Worm (Caenorhabditis elegans) whole organism, L4 larva: ENCODE data around the gene srw-22.

Experiments used
- F26F4.8 ChIP-seq: fragments of 200-800 bp; sonication (Bioruptor generic); conservative IDR thresholded peaks from 2 replicates; pipeline ENCODE4 v1.3.6; 2022; ENCODE audit warnings: missing genetic modification characterization, missing compliant biosample characterization
- F37D6.2 ChIP-seq: sonication (generic microtip); optimal IDR thresholded peaks from 2 replicates; lab custom pipeline; 2016; ENCODE audit warnings: mild to moderate bottlenecking, missing genetic modification characterization, missing compliant biosample characterization
- F49E8.2 ChIP-seq: sonication (generic microtip); optimal IDR thresholded peaks from 2 replicates; lab custom pipeline; 2016; ENCODE audit warnings: missing compliant biosample characterization, mild to moderate bottlenecking, missing genetic modification characterization, borderline replicate concordance
- T20F7.1 ChIP-seq: fragments of 200-800 bp; sonication (Bioruptor generic); optimal IDR thresholded peaks from 2 replicates; lab custom pipeline; 2018; ENCODE audit warnings: mild to moderate bottlenecking, missing genetic modification characterization, missing compliant biosample characterization
- Y48G9A.11 ChIP-seq: fragments of 200-800 bp; sonication (Bioruptor generic); IDR thresholded peaks from 2 replicates; pipeline ENCODE4 v1.3.6; 2022; ENCODE audit warnings: missing genetic modification reagents, missing genetic modification characterization, missing compliant biosample characterization
- Y75B8A.6 ChIP-seq: fragments of 200-800 bp; sonication (Bioruptor generic); IDR thresholded peaks from 2 replicates; pipeline ENCODE4 v1.3.6; 2022; ENCODE audit warnings: missing genetic modification reagents, missing genetic modification characterization, missing compliant biosample characterization
- ZK546.5 ChIP-seq, 2 experiments: sonication (generic microtip); optimal IDR thresholded peaks; 2 replicates each; lab custom pipeline; 2017; ENCODE audit warnings: missing biosample characterization in 2 of 2, missing genetic modification characterization in 2 of 2
- aha-1 ChIP-seq: fragments of 150-350 bp; peaks from one replicate; lab custom pipeline; 2014; ENCODE audit warnings: missing biosample characterization, missing genetic modification characterization
- arid-1 ChIP-seq: fragments of 200-800 bp; sonication (Bioruptor generic); conservative IDR thresholded peaks from 2 replicates; pipeline ENCODE4 v1.3.6; 2022; ENCODE audit warnings: missing genetic modification reagents, missing genetic modification characterization, missing compliant biosample characterization
- ceh-28 ChIP-seq: fragments of 150-350 bp; optimal IDR thresholded peaks from 2 replicates; lab custom pipeline; 2014; ENCODE audit warnings: missing biosample characterization, missing genetic modification reagents, missing genetic modification characterization
- ceh-32 ChIP-seq: sonication (generic microtip); optimal IDR thresholded peaks from 2 replicates; lab custom pipeline; 2016; ENCODE audit warnings: mild to moderate bottlenecking, missing genetic modification characterization, missing compliant biosample characterization; ENCODE audit not compliant: poor library complexity
- ceh-44 ChIP-seq: fragments of 200-800 bp; sonication (Bioruptor generic); IDR thresholded peaks from 2 replicates; pipeline ENCODE4 v1.3.6; 2022; ENCODE audit warnings: missing genetic modification reagents, missing genetic modification characterization, missing compliant biosample characterization
- daf-8 ChIP-seq: fragments of 200-800 bp; sonication (Bioruptor generic); IDR thresholded peaks from 2 replicates; pipeline ENCODE4 v1.3.6; 2022; ENCODE audit warnings: missing genetic modification characterization, missing compliant biosample characterization
- dmd-6 ChIP-seq: fragments of 200-800 bp; sonication (Bioruptor generic); IDR thresholded peaks from 2 replicates; pipeline ENCODE4 v1.3.6; 2022; ENCODE audit warnings: missing genetic modification reagents, missing genetic modification characterization, missing compliant biosample characterization
- dmd-9 ChIP-seq: fragments of 200-800 bp; sonication (Bioruptor generic); IDR thresholded peaks from 2 replicates; pipeline ENCODE4 v1.3.6; 2022; ENCODE audit warnings: missing genetic modification reagents, missing genetic modification characterization, missing compliant biosample characterization
- egl-27 ChIP-seq: sonication (generic microtip); optimal IDR thresholded peaks from 3 replicates; lab custom pipeline; 2017; ENCODE audit warnings: missing biosample characterization, missing genetic modification reagents, missing genetic modification characterization
- egl-43 ChIP-seq: fragments of 200-800 bp; sonication (Bioruptor generic); IDR thresholded peaks from 2 replicates; pipeline ENCODE4 v1.3.6; 2022; ENCODE audit warnings: missing genetic modification reagents, missing genetic modification characterization, missing compliant biosample characterization
- fos-1 ChIP-seq: fragments of 150-350 bp; optimal IDR thresholded peaks from 2 replicates; lab custom pipeline; 2014; ENCODE audit warnings: missing biosample characterization, missing genetic modification characterization
- jun-1 ChIP-seq: fragments of 150-350 bp; optimal IDR thresholded peaks from 2 replicates; lab custom pipeline; 2014; ENCODE audit warnings: missing biosample characterization, missing genetic modification reagents, missing genetic modification characterization
- lin-1 ChIP-seq: fragments of 200-800 bp; sonication (Bioruptor generic); IDR thresholded peaks from 2 replicates; pipeline ENCODE4 v1.3.6; 2022; ENCODE audit warnings: missing genetic modification reagents, missing genetic modification characterization, missing compliant biosample characterization
- lin-29 ChIP-seq: fragments of 200-800 bp; sonication (Bioruptor generic); IDR thresholded peaks from 2 replicates; pipeline ENCODE4 v1.3.6; 2022; ENCODE audit warnings: missing genetic modification reagents, missing genetic modification characterization, missing compliant biosample characterization
- lin-39 ChIP-seq: fragments of 150-350 bp; optimal IDR thresholded peaks from 2 replicates; lab custom pipeline; 2014; ENCODE audit warnings: missing biosample characterization, missing genetic modification reagents, missing genetic modification characterization
- lsy-2 ChIP-seq, 2 experiments: fragments of 150-350 bp in 1 of 2; sonication (generic microtip) in 1 of 2; optimal IDR thresholded peaks; 2 replicates each; lab custom pipeline; 2014 to 2017; ENCODE audit warnings: missing biosample characterization in 2 of 2, missing genetic modification characterization in 2 of 2
- madf-9 ChIP-seq: fragments of 200-800 bp; sonication (Bioruptor generic); conservative IDR thresholded peaks from 2 replicates; pipeline ENCODE4 v1.3.6; 2022; ENCODE audit warnings: missing genetic modification reagents, missing genetic modification characterization, missing compliant biosample characterization
- nhr-10 ChIP-seq: fragments of 150-350 bp; optimal IDR thresholded peaks from 2 replicates; lab custom pipeline; 2014; ENCODE audit warnings: missing biosample characterization, missing genetic modification characterization
- nhr-102 ChIP-seq: sonication (generic microtip); optimal IDR thresholded peaks from 2 replicates; lab custom pipeline; 2016; ENCODE audit warnings: mild to moderate bottlenecking, missing genetic modification characterization, moderate library complexity, missing compliant biosample characterization
- nhr-237 ChIP-seq: sonication (generic microtip); optimal IDR thresholded peaks from 2 replicates; lab custom pipeline; 2017; ENCODE audit warnings: missing biosample characterization, missing genetic modification characterization
- nhr-77 ChIP-seq: fragments of 150-350 bp; optimal IDR thresholded peaks from 2 replicates; lab custom pipeline; 2014; ENCODE audit warnings: missing biosample characterization, missing genetic modification characterization
- pha-4 ChIP-seq, 2 experiments: fragments of 150-350 bp in 1 of 2; fragments of 200-800 bp in 1 of 2; sonication (Bioruptor generic) in 1 of 2; IDR thresholded peaks in 1 of 2; optimal IDR thresholded peaks in 1 of 2; 2 replicates each; pipeline versions ENCODE4 v1.3.6 to Lab custom; 2014 to 2022; ENCODE audit warnings: missing genetic modification characterization in 2 of 2, missing genetic modification reagents in 2 of 2, missing biosample characterization in 1 of 2, missing compliant biosample characterization in 1 of 2
- php-3 ChIP-seq: fragments of 200-800 bp; sonication (Bioruptor generic); IDR thresholded peaks from 2 replicates; pipeline ENCODE4 v1.3.6; 2022; ENCODE audit warnings: missing genetic modification reagents, missing genetic modification characterization, missing compliant biosample characterization
- pqm-1 ChIP-seq: sonication (generic microtip); optimal IDR thresholded peaks from 2 replicates; lab custom pipeline; 2017; ENCODE audit warnings: missing biosample characterization, missing genetic modification characterization
- saeg-2 ChIP-seq: fragments of 200-800 bp; sonication (Bioruptor generic); IDR thresholded peaks from 2 replicates; pipeline ENCODE4 v1.3.6; 2022; ENCODE audit warnings: missing genetic modification reagents, missing genetic modification characterization, missing compliant biosample characterization
- sdz-12 ChIP-seq: fragments of 200-800 bp; sonication (Bioruptor generic); optimal IDR thresholded peaks from 2 replicates; lab custom pipeline; 2018; ENCODE audit warnings: mild to moderate bottlenecking, missing genetic modification characterization, missing compliant biosample characterization
- skn-1 ChIP-seq: fragments of 150-350 bp; optimal IDR thresholded peaks from 2 replicates; lab custom pipeline; 2014; ENCODE audit warnings: missing biosample characterization, missing genetic modification characterization
- snpc-1.2 ChIP-seq: fragments of 200-800 bp; sonication (Bioruptor generic); IDR thresholded peaks from 2 replicates; pipeline ENCODE4 v1.3.6; 2022; ENCODE audit warnings: missing genetic modification reagents, missing genetic modification characterization, missing compliant biosample characterization
- tag-97 ChIP-seq: fragments of 200-800 bp; sonication (Bioruptor generic); IDR thresholded peaks from 2 replicates; pipeline ENCODE4 v1.3.6; 2022; ENCODE audit warnings: missing genetic modification characterization, missing compliant biosample characterization
- tra-1 ChIP-seq: fragments of 200-800 bp; sonication (Bioruptor generic); IDR thresholded peaks from 2 replicates; pipeline ENCODE4 v1.3.6; 2022; ENCODE audit warnings: missing genetic modification reagents, missing genetic modification characterization, missing compliant biosample characterization
- unc-39 ChIP-seq: sonication (generic microtip); optimal IDR thresholded peaks from 2 replicates; lab custom pipeline; 2017; ENCODE audit warnings: missing biosample characterization, missing genetic modification characterization
- unc-62 ChIP-seq, 3 experiments: fragments of 150-350 bp in 1 of 3; sonication (generic microtip); optimal IDR thresholded peaks in 2 of 3; peaks in 1 of 3; 1 replicate in 1 of 3; 2 replicates in 2 of 3; lab custom pipeline; 2014 to 2017; ENCODE audit warnings: missing biosample characterization in 3 of 3, missing genetic modification characterization in 3 of 3, missing genetic modification reagents in 3 of 3, missing genotype in 1 of 3
- zag-1 ChIP-seq: fragments of 150-350 bp; optimal IDR thresholded peaks from 2 replicates; lab custom pipeline; 2014; ENCODE audit warnings: missing biosample characterization, missing genetic modification characterization
- zfp-2 ChIP-seq: sonication (generic microtip); optimal IDR thresholded peaks from 2 replicates; lab custom pipeline; 2016; ENCODE audit warnings: mild to moderate bottlenecking, missing genetic modification characterization, missing compliant biosample characterization

srw-22 gene

ce11 chrV:15226206-15226605 lies 42.2 kb upstream of the srw-22 start:
- TF ChIP-seq Y48G9A.11 (no peak), ceh-28 (tag; lab: Kevin White, UChicago) (no peak), egl-43 (GFP tag; lab: Robert Waterston, UW) (no peak), pqm-1 (tag; lab: Kevin White, UChicago) (peak; percentile 41)

ce11 chrV:15230243-15230642 lies 38.2 kb upstream of the srw-22 start, which contains the start of gene srw-15:
srw-15 (plus strand) TSS chrV:15230543.
- no peak for TF ChIP-seq snpc-1.2 (GFP tag; lab: Robert Waterston, UW)
- no peak for TF ChIP-seq lin-1 (GFP tag; lab: Robert Waterston, UW)
- TF ChIP-seq unc-39 (tag; lab: Kevin White, UChicago) = no peak
- no peak for TF ChIP-seq F26F4.8 (GFP tag; lab: Robert Waterston, UW)
- TF ChIP-seq T20F7.1 (GFP tag; lab: Kevin White, UChicago) = no peak
- TF ChIP-seq egl-27 = no peak
- no peak for TF ChIP-seq zfp-2 (tag; lab: Kevin White, UChicago)
- no peak for TF ChIP-seq ZK546.5 (tag; optimal IDR thresholded peaks at IDR 0.05; lab: Kevin White, UChicago)
- no peak for TF ChIP-seq pha-4 (GFP tag; IDR thresholded peaks at IDR 0.05; lab: Robert Waterston, UW)
- no peak for TF ChIP-seq pha-4 (tag; optimal IDR thresholded peaks at IDR 0.05; lab: Kevin White, UChicago)
- TF ChIP-seq zag-1 (tag; lab: Kevin White, UChicago) = no peak
- no peak for TF ChIP-seq madf-9 (GFP tag; lab: Robert Waterston, UW)
- no peak for TF ChIP-seq nhr-237
- TF ChIP-seq, all 104 proteins: peak for 0

- TF ChIP-seq dmd-6 (GFP tag; lab: Robert Waterston, UW) = no peak
- peak; percentile 29 for TF ChIP-seq aha-1 (tag; lab: Kevin White, UChicago)
- TF ChIP-seq snpc-1.2 (GFP tag; lab: Robert Waterston, UW) = no peak
- no peak for TF ChIP-seq nhr-10
- no peak for TF ChIP-seq lin-39 (tag; lab: Kevin White, UChicago)
Measured at ce11 chrV:15232200-15232599, 36.2 kb upstream of the srw-22 start, which contains the start of gene srw-13. srw-13 (plus strand) TSS chrV:15232500.

ce11 chrV:15235661-15236060 lies 32.7 kb upstream of the srw-22 start, which contains the start of gene nhr-164:
nhr-164 (minus strand) TSS chrV:15235761.
- TF ChIP-seq unc-39 (tag; lab: Kevin White, UChicago) (no peak), lin-29 (GFP tag; lab: Robert Waterston, UW) (no peak), lsy-2 (tag; optimal IDR thresholded peaks at IDR 0.05; lab: Kevin White, UChicago) (no peak), nhr-102 (tag; lab: Kevin White, UChicago) (no peak), skn-1 (no peak), nhr-77 (tag; lab: Kevin White, UChicago) (no peak)
- TF ChIP-seq, all 104 proteins: peak for 0

ce11 chrV:15238552-15238951 lies 29.9 kb upstream of the srw-22 start, which contains the start of gene srw-12:
srw-12 (minus strand) TSS chrV:15238652.
- peak in 1 of 2 experiments; percentile 33 for TF ChIP-seq unc-62 (GFP tag; optimal IDR thresholded peaks at IDR 0.05 in 1 of 2; lab: Kevin White, UChicago)
- TF ChIP-seq unc-62 (tag; optimal IDR thresholded peaks at IDR 0.05; lab: Kevin White, UChicago) = no peak
- no peak for TF ChIP-seq egl-27

- TF ChIP-seq zag-1 (tag; lab: Kevin White, UChicago) (no peak), F49E8.2 (no peak), arid-1 (no peak), zfp-2 (tag; lab: Kevin White, UChicago) (no peak), tra-1 (no peak), nhr-237 (no peak), php-3 (GFP tag; lab: Robert Waterston, UW) (no peak), lin-29 (GFP tag; lab: Robert Waterston, UW) (no peak), ceh-44 (GFP tag; lab: Robert Waterston, UW) (no peak), jun-1 (tag; lab: Kevin White, UChicago) (no peak), saeg-2 (GFP tag; lab: Robert Waterston, UW) (no peak), F37D6.2 (tag; lab: Kevin White, UChicago) (no peak), sdz-12 (GFP tag; lab: Kevin White, UChicago) (no peak), tag-97 (no peak), fos-1 (tag; lab: Kevin White, UChicago) (no peak), daf-8 (GFP tag; lab: Robert Waterston, UW) (no peak), aha-1 (tag; lab: Kevin White, UChicago) (no peak), dmd-9 (no peak), Y75B8A.6 (no peak), ceh-32 (tag; lab: Kevin White, UChicago) (no peak)
- TF ChIP-seq, all 104 proteins: peak for 0
Measured at ce11 chrV:15240215-15240614, 28.2 kb upstream of the srw-22 start, which contains the start of gene srw-11. srw-11 (minus strand) TSS chrV:15240315.
